Fruit fly (Drosophila melanogaster) S2 (cell line): ENCODE results near the gene prd.

Source experiments
- CG8478 ChIP-seq: fragments of >200 bp; optimal IDR thresholded peaks from 2 replicates; lab custom pipeline; 2018
- CTCF ChIP-seq, 2 experiments: fragments of >200 bp; optimal IDR thresholded peaks; 2 replicates each; lab custom pipeline; 2018

The prd gene

dm6 chr2L:12085619-12086171, at the start of gene prd:
Gene prd, minus strand, starts transcription at chr2L:12085827.
- peak; percentile 80 to 85 for TF ChIP-seq CTCF (optimal IDR thresholded peaks at IDR 0.05; lab: Kevin White, UChicago)
- TF ChIP-seq CG8478 (lab: Kevin White, UChicago), result no peak

dm6 chr2L:12134125-12134378, 48.4 kb upstream of the prd start:
- TF ChIP-seq CG8478 (lab: Kevin White, UChicago), result no peak

dm6 chr2L:12133275-12134124, 47.9 kb upstream of the prd start, which contains the start of gene rho-6:
Gene rho-6, minus strand, starts transcription at chr2L:12133411.
- no peak for TF ChIP-seq CG8478 (lab: Kevin White, UChicago)
- no peak for TF ChIP-seq CTCF (optimal IDR thresholded peaks at IDR 0.05; lab: Kevin White, UChicago)

DNA sequence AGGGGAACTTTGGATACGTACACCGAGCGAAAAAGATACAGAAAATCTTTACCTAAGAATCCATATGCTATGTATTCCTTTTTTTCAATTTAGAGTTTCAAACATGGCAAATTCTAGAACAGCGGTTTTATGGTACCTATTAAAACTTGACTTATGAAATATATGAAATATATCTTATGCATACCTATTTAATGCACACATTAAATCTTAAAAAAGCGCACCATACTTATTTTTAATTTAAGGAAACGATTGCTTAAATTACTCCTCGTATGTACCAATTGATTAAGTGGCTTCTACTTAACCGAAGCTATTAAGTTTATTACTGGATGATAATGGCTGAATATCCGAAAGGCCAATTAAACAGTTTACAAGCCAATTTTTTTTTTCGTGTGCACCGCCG, 34.4 kb upstream of the prd start:
- TF ChIP-seq CG8478 (lab: Kevin White, UChicago) (no peak), CTCF (optimal IDR thresholded peaks at IDR 0.05; lab: Kevin White, UChicago) (no peak)

DNA sequence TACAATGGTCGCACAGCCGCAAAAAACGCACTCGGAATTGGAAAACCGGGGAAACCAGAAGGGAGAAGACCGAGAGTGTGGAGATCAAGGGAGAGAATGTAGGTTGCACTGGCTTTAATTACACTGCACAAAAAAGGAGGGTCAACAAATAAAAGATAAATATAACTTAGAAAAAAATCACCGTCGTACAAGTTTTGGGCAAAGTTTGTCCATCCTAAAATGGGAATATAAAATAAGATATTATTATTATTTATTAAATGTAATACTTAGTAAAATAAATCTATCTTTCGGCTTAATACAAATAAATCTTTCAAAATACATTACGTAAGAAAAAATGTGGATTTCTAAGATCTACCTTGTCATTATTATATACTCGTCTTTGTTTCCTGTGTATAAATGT, 30.2 kb upstream of the prd start:
- TF ChIP-seq CG8478 (lab: Kevin White, UChicago), result no peak

DNA sequence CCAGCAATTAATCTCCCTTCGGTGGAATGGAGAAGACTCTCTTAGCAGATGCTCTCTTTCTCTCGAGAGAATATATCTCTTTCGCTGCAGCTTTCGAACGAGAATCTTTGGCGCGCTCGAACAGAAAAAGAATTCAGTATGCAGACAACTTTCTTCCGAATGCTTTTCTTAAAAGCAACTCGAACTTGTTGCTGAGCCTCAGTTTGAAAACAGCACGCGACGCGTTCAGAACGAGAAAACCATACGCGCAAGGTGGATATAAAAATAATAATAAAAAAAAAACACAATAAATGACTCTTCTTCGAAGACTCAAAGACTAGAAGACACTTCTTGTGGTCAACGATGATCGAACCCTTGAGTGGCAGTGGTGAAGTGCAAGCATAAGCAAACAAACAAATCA, 28.5 kb upstream of the prd start, which contains the start of gene CG17211:
CG17211 (plus strand) TSS at position 202 of the 400 bp plus-strand sequence.
- TF ChIP-seq CTCF (optimal IDR thresholded peaks at IDR 0.05; lab: Kevin White, UChicago) (no peak), CG8478 (lab: Kevin White, UChicago) (no peak)

DNA sequence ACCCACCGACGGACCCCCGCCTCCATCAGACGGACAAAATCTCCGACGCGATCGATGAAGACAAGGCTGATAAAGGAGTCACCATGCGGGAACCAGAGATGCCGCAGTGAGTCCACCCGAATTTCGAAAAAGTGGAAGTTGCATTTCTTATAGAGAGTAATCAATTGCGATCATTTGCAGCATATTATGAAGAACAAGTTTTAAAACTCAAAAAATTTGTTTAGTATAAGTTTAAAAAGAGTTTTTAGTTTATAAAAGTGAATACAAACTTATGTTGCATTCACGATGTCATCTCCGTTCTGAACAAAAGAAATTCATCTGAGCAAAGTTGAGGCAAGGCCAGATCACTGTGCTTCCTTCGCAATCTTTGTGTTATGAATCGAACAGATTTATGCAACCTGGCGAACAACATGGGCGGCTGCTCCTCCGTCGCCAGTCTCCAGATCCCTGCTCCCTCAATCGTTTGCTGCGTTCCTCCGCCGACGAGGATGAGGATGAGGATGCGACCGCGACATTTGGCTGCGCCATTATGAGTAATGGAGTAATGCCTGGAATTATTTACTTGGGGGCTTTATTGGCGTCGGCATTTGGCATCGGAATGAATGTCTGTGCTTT, 27.4 kb upstream of the prd start:
- no peak for TF ChIP-seq CTCF (optimal IDR thresholded peaks at IDR 0.05; lab: Kevin White, UChicago)
- TF ChIP-seq CG8478 (lab: Kevin White, UChicago), result no peak

DNA sequence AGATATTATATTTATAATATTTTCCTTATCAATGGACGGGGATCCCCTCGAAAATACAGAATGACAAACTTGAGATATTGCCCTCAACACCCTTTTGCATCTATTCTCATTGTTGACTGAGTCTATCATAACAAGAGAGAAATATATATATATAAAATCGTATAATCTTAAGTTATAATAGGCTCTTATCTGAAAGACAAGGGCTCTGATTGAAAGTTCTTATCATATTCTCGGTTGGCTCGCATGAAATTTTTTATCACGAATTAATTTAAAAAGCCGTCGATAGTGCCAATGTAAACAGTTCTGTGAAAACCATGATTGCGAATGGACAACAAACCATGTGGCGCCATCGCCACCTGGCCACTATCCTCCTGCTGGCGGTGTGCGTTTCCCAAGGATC, 25.2 kb upstream of the prd start, which contains the start of gene Phae2:
Phae2 (plus strand) TSS at position 301 of the 400 bp plus-strand sequence.
- no peak for TF ChIP-seq CTCF (optimal IDR thresholded peaks at IDR 0.05; lab: Kevin White, UChicago)

DNA sequence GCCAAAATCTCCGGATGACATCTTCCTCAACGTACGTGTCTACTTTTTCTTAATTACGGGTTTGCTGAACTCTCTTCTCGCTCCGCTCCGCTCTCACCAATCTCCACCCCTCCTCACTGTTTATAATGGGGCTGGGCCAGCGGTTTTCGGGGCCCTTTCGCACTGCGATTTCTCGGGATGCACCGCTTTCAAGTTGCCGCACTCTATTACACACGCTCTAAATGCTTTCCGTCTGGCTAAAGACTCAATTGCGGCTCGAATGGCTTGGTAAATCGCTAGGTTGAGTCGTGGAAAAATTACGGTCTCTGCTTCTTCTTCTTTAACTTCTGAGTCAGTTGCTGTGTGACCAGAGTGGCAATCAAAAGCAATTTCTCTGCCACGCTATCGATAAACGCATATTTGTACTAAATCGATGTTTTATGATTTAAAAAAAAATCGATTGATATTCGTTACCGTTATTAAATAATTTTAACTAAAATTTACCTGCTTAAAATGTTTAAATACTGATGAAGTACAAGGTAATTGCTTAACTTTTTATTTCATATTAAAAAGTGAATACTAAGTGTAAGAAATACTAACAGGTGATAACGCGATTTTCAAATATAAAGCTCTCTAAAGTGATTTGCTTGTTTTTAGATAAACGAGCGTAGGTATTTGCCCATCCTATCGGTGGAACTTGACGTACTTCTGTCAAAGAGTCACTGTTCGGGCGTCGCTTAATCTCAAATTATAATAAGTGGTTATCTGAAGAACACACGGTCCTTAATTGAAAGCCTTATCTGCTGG, 23.3 kb upstream of the prd start, which contains the start of the genes Rab6 and Phae1:
Rab6 (minus strand) TSS at position 338 of the 786 bp plus-strand sequence.
Phae1 (plus strand) TSS at position 639 of the 786 bp plus-strand sequence.
- TF ChIP-seq CG8478 (lab: Kevin White, UChicago) (no peak), CTCF (optimal IDR thresholded peaks at IDR 0.05; lab: Kevin White, UChicago) (peak in 1 of 2 experiments; percentile 4)

DNA sequence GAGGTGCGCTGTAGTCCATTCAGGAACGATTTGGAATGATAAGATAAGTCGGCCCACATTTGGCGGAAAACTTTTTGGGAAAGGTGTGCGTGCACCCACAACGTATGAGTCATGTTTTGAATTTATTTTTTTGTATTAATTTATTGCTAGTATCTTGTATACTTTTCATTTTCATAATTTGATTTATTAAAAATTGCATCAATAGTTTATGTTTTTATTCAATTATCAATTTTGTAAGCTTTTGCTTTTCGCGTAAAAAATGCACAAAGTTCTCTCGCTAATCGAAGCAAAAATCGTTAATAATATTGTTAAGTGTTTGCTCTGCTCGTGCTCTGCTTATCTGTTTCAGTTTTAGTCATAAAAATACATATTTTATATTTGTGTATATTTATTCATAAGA, 21.5 kb upstream of the prd start:
- no peak for TF ChIP-seq CG8478 (lab: Kevin White, UChicago)
- TF ChIP-seq CTCF (optimal IDR thresholded peaks at IDR 0.05; lab: Kevin White, UChicago), result no peak

dm6 chr2L:12103231-12104210, 17.9 kb upstream of the prd start, which contains the start of the genes Patsas and ThrRS:
Gene Patsas, minus strand, starts transcription at chr2L:12103285.
Gene ThrRS, plus strand, starts transcription at chr2L:12103751.
- no peak for TF ChIP-seq CG8478 (lab: Kevin White, UChicago)
- TF ChIP-seq CTCF (optimal IDR thresholded peaks at IDR 0.05; lab: Kevin White, UChicago), result peak in 1 of 2 experiments; percentile 10

DNA sequence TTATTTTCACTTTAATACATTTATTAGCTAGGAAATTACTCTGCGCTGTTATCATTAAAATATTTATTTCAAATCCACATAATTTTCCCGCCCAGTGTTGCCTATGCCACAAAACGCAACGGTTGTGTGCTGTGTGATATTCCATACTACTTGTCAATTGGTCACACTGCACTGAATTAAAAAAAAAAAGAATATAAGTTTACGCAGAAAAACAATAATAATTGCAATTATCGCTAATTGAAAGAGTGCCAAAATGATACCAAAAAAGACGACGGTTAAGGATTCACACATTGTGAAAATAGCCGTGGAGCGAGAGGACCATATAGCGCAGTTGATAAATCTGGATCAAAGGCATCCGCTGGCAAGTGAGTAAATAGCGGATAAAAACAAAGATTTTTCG, 12.1 kb upstream of the prd start, which contains the start of gene Ced-12:
Ced-12 (plus strand) TSS at position 141 of the 400 bp plus-strand sequence.
- TF ChIP-seq CG8478 (lab: Kevin White, UChicago), result no peak
- TF ChIP-seq CTCF (optimal IDR thresholded peaks at IDR 0.05; lab: Kevin White, UChicago), result no peak

DNA sequence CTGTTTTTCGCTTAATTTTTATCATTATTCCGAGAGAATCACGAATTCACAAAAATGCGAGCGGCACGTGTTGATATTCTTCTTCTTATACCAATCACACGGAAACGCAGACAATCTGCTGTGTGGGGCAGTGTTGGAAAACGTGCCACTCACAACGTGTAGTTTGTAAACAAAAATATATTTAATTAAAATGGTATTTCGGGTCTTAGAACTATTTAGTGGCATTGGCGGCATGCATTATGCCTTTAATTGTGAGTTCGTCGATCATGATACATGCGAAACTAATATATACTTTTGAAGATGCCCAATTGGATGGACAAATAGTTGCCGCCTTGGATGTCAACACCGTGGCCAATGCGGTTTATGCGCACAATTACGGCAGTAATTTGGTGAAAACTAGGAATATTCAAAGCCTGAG, 10.8 kb upstream of the prd start, which contains the start of the genes CG6712 and Mt2:
CG6712 (minus strand) TSS at position 116 of the 418 bp plus-strand sequence.
Mt2 (plus strand) TSS at position 130 of the 418 bp plus-strand sequence.
- TF ChIP-seq CTCF (optimal IDR thresholded peaks at IDR 0.05; lab: Kevin White, UChicago), result no peak
- no peak for TF ChIP-seq CG8478 (lab: Kevin White, UChicago)
